Worm (Caenorhabditis elegans) whole organism, young adult: Measurements from ENCODE around the gene C06E1.7.

ENCODE experiments used
- B0019.2 ChIP-seq: fragments of 200-800 bp; sonication (Bioruptor generic); conservative IDR thresholded peaks from 2 replicates; pipeline ENCODE4 v1.3.6; 2022; ENCODE audit warnings: missing genetic modification reagents, missing genetic modification characterization, missing compliant biosample characterization
- D2030.7 ChIP-seq: fragments of 200-800 bp; sonication (Bioruptor generic); IDR thresholded peaks from 2 replicates; pipeline ENCODE4 v1.3.6; 2022; ENCODE audit warnings: missing genetic modification reagents, missing genetic modification characterization, missing compliant biosample characterization
- F33H1.4 ChIP-seq: fragments of 200-800 bp; sonication (Bioruptor generic); IDR thresholded peaks from 2 replicates; pipeline ENCODE4 v1.3.6; 2022; ENCODE audit warnings: missing genetic modification reagents, missing genetic modification characterization, missing compliant biosample characterization
- F37B4.10 ChIP-seq: fragments of 200-800 bp; sonication (Bioruptor generic); IDR thresholded peaks from 2 replicates; pipeline ENCODE4 v1.3.6; 2022; ENCODE audit warnings: missing genetic modification characterization, missing compliant biosample characterization
- T26A5.8 ChIP-seq: sonication (generic microtip); optimal IDR thresholded peaks from 2 replicates; lab custom pipeline; 2016; ENCODE audit warnings: missing genetic modification characterization, missing compliant biosample characterization
- Y56A3A.18 ChIP-seq: fragments of 200-800 bp; sonication (Bioruptor generic); IDR thresholded peaks from 2 replicates; pipeline ENCODE4 v1.3.6; 2022; ENCODE audit warnings: missing genetic modification reagents, missing genetic modification characterization, missing compliant biosample characterization
- Y79H2A.3 ChIP-seq: fragments of 200-800 bp; sonication (Bioruptor generic); conservative IDR thresholded peaks from 2 replicates; pipeline ENCODE4 v1.3.6; 2022; ENCODE audit warnings: missing genetic modification reagents, missing genetic modification characterization, missing compliant biosample characterization
- akir-1 ChIP-seq: fragments of 200-800 bp; sonication (Bioruptor generic); optimal IDR thresholded peaks from 2 replicates; lab custom pipeline; 2018; ENCODE audit warnings: mild to moderate bottlenecking, missing genetic modification characterization, moderate library complexity, missing compliant biosample characterization
- aptf-2 ChIP-seq: fragments of 200-800 bp; sonication (Bioruptor generic); conservative IDR thresholded peaks from 2 replicates; pipeline ENCODE4 v1.3.6; 2022; ENCODE audit warnings: missing genetic modification reagents, missing genetic modification characterization, missing compliant biosample characterization
- aptf-3 ChIP-seq: fragments of 200-800 bp; sonication (Bioruptor generic); IDR thresholded peaks from 2 replicates; pipeline ENCODE4 v1.3.6; 2022; ENCODE audit warnings: missing genetic modification characterization, missing compliant biosample characterization
- attf-5 ChIP-seq: fragments of 200-800 bp; sonication (Bioruptor generic); optimal IDR thresholded peaks from 2 replicates; lab custom pipeline; 2018; ENCODE audit warnings: mild to moderate bottlenecking, missing genetic modification characterization, missing compliant biosample characterization
- ccch-3 ChIP-seq: fragments of 200-800 bp; sonication (Bioruptor generic); optimal IDR thresholded peaks from 2 replicates; lab custom pipeline; 2018; ENCODE audit warnings: mild to moderate bottlenecking, missing genetic modification characterization, missing compliant biosample characterization
- dox-1 ChIP-seq: fragments of 200-800 bp; sonication (Bioruptor generic); IDR thresholded peaks from 2 replicates; pipeline ENCODE4 v1.3.6; 2022; ENCODE audit warnings: missing genetic modification reagents, missing genetic modification characterization, missing compliant biosample characterization
- dpl-1 ChIP-seq: fragments of 150-350 bp; optimal IDR thresholded peaks from 2 replicates; lab custom pipeline; 2014; ENCODE audit warnings: missing biosample characterization, missing genetic modification reagents, missing genetic modification characterization
- egl-18 ChIP-seq: fragments of 200-800 bp; sonication (Bioruptor generic); IDR thresholded peaks from 2 replicates; pipeline ENCODE4 v1.3.6; 2022; ENCODE audit warnings: missing genetic modification reagents, missing genetic modification characterization, missing compliant biosample characterization
- egl-44 ChIP-seq: fragments of 200-800 bp; sonication (Bioruptor generic); IDR thresholded peaks from 2 replicates; pipeline ENCODE4 v1.3.6; 2022; ENCODE audit warnings: missing genetic modification reagents, missing genetic modification characterization, missing compliant biosample characterization
- ets-4 ChIP-seq: fragments of 200-800 bp; sonication (Bioruptor generic); optimal IDR thresholded peaks from 2 replicates; lab custom pipeline; 2018; ENCODE audit warnings: mild to moderate bottlenecking, missing genetic modification characterization, missing compliant biosample characterization
- fkh-3 ChIP-seq: sonication (generic microtip); optimal IDR thresholded peaks from 2 replicates; lab custom pipeline; 2016; ENCODE audit warnings: mild to moderate bottlenecking, missing genetic modification characterization, missing compliant biosample characterization
- hlh-12 ChIP-seq: sonication (generic microtip); optimal IDR thresholded peaks from 2 replicates; lab custom pipeline; 2016; ENCODE audit warnings: missing genetic modification characterization, missing compliant biosample characterization
- hlh-26 ChIP-seq: fragments of 200-800 bp; sonication (Bioruptor generic); conservative IDR thresholded peaks from 2 replicates; pipeline ENCODE4 v1.3.6; 2022; ENCODE audit warnings: missing genetic modification reagents, missing genetic modification characterization, missing compliant biosample characterization
- hmg-20 ChIP-seq: fragments of 200-800 bp; sonication (Bioruptor generic); IDR thresholded peaks from 2 replicates; pipeline ENCODE4 v1.3.6; 2022; ENCODE audit warnings: missing genetic modification reagents, missing genetic modification characterization, missing compliant biosample characterization
- hrde-1 ChIP-seq: sonication (generic microtip); optimal IDR thresholded peaks from 2 replicates; lab custom pipeline; 2016; ENCODE audit warnings: missing genetic modification characterization, mild to moderate bottlenecking, missing compliant biosample characterization, moderate library complexity, missing genotype, missing genetic modification reagents, borderline replicate concordance
- madf-3 ChIP-seq: fragments of 200-800 bp; sonication (Bioruptor generic); IDR thresholded peaks from 2 replicates; pipeline ENCODE4 v1.3.6; 2022; ENCODE audit warnings: missing genetic modification reagents, missing genetic modification characterization, missing compliant biosample characterization
- madf-8 ChIP-seq: fragments of 200-800 bp; sonication (Bioruptor generic); conservative IDR thresholded peaks from 2 replicates; pipeline ENCODE4 v1.3.6; 2022; ENCODE audit warnings: missing genetic modification reagents, missing genetic modification characterization, missing compliant biosample characterization
- mes-4 ChIP-seq: sonication (generic microtip); optimal IDR thresholded peaks from 2 replicates; lab custom pipeline; 2016; ENCODE audit warnings: missing genotype, missing genetic modification characterization, missing compliant biosample characterization
- nfya-1 ChIP-seq: sonication (generic microtip); optimal IDR thresholded peaks from 2 replicates; lab custom pipeline; 2017; ENCODE audit warnings: antibody characterized with exemption, missing compliant biosample characterization, missing genetic modification characterization, borderline replicate concordance; ENCODE audit not compliant: insufficient read depth
- nfya-2 ChIP-seq: fragments of 200-800 bp; sonication (Bioruptor generic); IDR thresholded peaks from 2 replicates; pipeline ENCODE4 v1.3.6; 2022; ENCODE audit warnings: missing genetic modification reagents, missing genetic modification characterization, missing compliant biosample characterization
- nhr-80 ChIP-seq: sonication (generic microtip); optimal IDR thresholded peaks from 2 replicates; lab custom pipeline; 2016; ENCODE audit warnings: missing genetic modification characterization, missing compliant biosample characterization
- pbrm-1 ChIP-seq: fragments of 200-800 bp; sonication (Bioruptor generic); IDR thresholded peaks from 2 replicates; pipeline ENCODE4 v1.3.6; 2022; ENCODE audit warnings: missing genetic modification reagents, missing genetic modification characterization, missing compliant biosample characterization
- pha-4 ChIP-seq: fragments of 150-350 bp; sonication (generic microtip); optimal IDR thresholded peaks from 2 replicates; lab custom pipeline; 2014; ENCODE audit warnings: missing biosample characterization, missing genetic modification reagents, missing genetic modification characterization
- rcor-1 ChIP-seq: fragments of 200-800 bp; sonication (Bioruptor generic); IDR thresholded peaks from 2 replicates; pipeline ENCODE4 v1.3.6; 2022; ENCODE audit warnings: missing genetic modification reagents, missing genetic modification characterization, missing compliant biosample characterization
- rec-8 ChIP-seq, 2 experiments: sonication (generic microtip); optimal IDR thresholded peaks; 2 replicates each; lab custom pipeline; 2016; ENCODE audit warnings: mild to moderate bottlenecking in 2 of 2, missing genetic modification characterization in 2 of 2, missing genetic modification reagents in 2 of 2, missing genotype in 2 of 2, missing biosample characterization in 1 of 2, missing compliant biosample characterization in 1 of 2, moderate library complexity in 1 of 2
- snpc-1.1 ChIP-seq: sonication (generic microtip); optimal IDR thresholded peaks from 2 replicates; lab custom pipeline; 2017; ENCODE audit warnings: missing genetic modification characterization, mild to moderate bottlenecking, missing compliant biosample characterization, antibody characterized with exemption, moderate library complexity, missing genotype, missing genetic modification reagents; ENCODE audit not compliant: insufficient read depth
- sptf-2 ChIP-seq: fragments of 200-800 bp; sonication (Bioruptor generic); optimal IDR thresholded peaks from 2 replicates; lab custom pipeline; 2018; ENCODE audit warnings: mild to moderate bottlenecking, missing genetic modification characterization, missing compliant biosample characterization
- tbp1 ChIP-seq: fragments of 200-800 bp; sonication (Bioruptor generic); optimal IDR thresholded peaks from 2 replicates; lab custom pipeline; 2018; ENCODE audit warnings: mild to moderate bottlenecking, missing genetic modification characterization, missing compliant biosample characterization
- tlf-1 ChIP-seq: fragments of 200-800 bp; sonication (Bioruptor generic); optimal IDR thresholded peaks from 2 replicates; lab custom pipeline; 2018; ENCODE audit warnings: mild to moderate bottlenecking, missing genetic modification characterization, missing compliant biosample characterization
- ztf-18 ChIP-seq: sonication (generic microtip); optimal IDR thresholded peaks from 2 replicates; lab custom pipeline; 2016; ENCODE audit warnings: missing genotype, mild to moderate bottlenecking, missing genetic modification characterization, missing compliant biosample characterization
- ztf-22 ChIP-seq: fragments of 200-800 bp; sonication (Bioruptor generic); optimal IDR thresholded peaks from 2 replicates; lab custom pipeline; 2018; ENCODE audit warnings: mild to moderate bottlenecking, missing genetic modification characterization, moderate library complexity, missing compliant biosample characterization
- ztf-26 ChIP-seq: sonication (generic microtip); optimal IDR thresholded peaks from 2 replicates; lab custom pipeline; 2017; ENCODE audit warnings: missing genetic modification characterization, missing compliant biosample characterization

C06E1.7 gene

DNA sequence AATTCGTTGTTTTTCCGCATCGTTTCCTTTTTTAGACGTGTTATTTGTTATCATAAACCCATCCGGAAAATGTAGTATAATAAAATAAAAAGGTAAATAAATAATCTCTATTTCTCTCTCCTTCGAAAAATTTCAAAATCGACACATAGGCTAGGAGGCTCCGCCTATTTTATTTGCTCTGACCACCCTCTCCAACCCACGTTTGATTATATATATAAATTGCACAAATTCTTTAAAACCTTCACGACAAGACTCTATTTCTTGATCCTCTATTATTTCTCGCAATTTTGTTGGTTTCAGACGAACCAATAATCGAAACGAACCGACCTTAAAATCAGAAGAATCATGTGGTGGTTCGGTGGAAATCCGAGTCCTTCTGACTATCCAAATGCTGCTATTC, 12.7 kb downstream of the C06E1.7 start, which contains the start of gene doxa-1 (continued):
- TF ChIP-seq akir-1 (GFP tag; lab: Kevin White, UChicago) (no peak), ztf-26 (tag; lab: Kevin White, UChicago) (no peak), T26A5.8 (no peak), B0019.2 (GFP tag; lab: Robert Waterston, UW) (no peak), tlf-1 (GFP tag; lab: Kevin White, UChicago) (no peak), nfya-1 (tag; lab: Kevin White, UChicago) (no peak), aptf-3 (no peak)

ce11 chrIII:8579367-8579766, 14.2 kb downstream of the C06E1.7 start:
- TF ChIP-seq pha-4 (no peak), mes-4 (no peak), hlh-26 (GFP tag; lab: Robert Waterston, UW) (no peak), aptf-2 (GFP tag; lab: Robert Waterston, UW) (no peak), ztf-18 (tag; lab: Kevin White, UChicago) (no peak), fkh-3 (tag; lab: Kevin White, UChicago) (no peak), F33H1.4 (GFP tag; lab: Robert Waterston, UW) (no peak), snpc-1.1 (no peak), nhr-80 (tag; lab: Kevin White, UChicago) (no peak), dpl-1 (GFP tag; lab: Kevin White, UChicago) (no peak), rec-8 (tag; optimal IDR thresholded peaks at IDR 0.05; lab: Kevin White, UChicago) (no peak), egl-18 (GFP tag; lab: Robert Waterston, UW) (no peak)

- TF ChIP-seq hlh-12 (tag; lab: Kevin White, UChicago) (no peak), dox-1 (GFP tag; lab: Robert Waterston, UW) (no peak), ets-4 (GFP tag; lab: Kevin White, UChicago) (no peak), madf-8 (no peak), egl-44 (GFP tag; lab: Robert Waterston, UW) (no peak), ztf-26 (tag; lab: Kevin White, UChicago) (no peak), Y79H2A.3 (no peak), ccch-3 (GFP tag; lab: Kevin White, UChicago) (no peak), hrde-1 (no peak), ztf-22 (no peak), Y56A3A.18 (no peak), madf-3 (GFP tag; lab: Robert Waterston, UW) (no peak), nfya-2 (GFP tag; lab: Robert Waterston, UW) (no peak), rcor-1 (GFP tag; lab: Robert Waterston, UW) (no peak), nhr-80 (tag; lab: Kevin White, UChicago) (no peak), rec-8 (tag; optimal IDR thresholded peaks at IDR 0.05; lab: Kevin White, UChicago) (no peak), tbp1 (no peak), F37B4.10 (GFP tag; lab: Robert Waterston, UW) (no peak)
These were observed 15.1 kb downstream of the C06E1.7 start for ce11 chrIII:8578381-8578780.

- TF ChIP-seq hmg-20 (GFP tag; lab: Robert Waterston, UW) (no peak), attf-5 (GFP tag; lab: Kevin White, UChicago) (no peak), akir-1 (GFP tag; lab: Kevin White, UChicago) (no peak), tbp1 (no peak), pbrm-1 (GFP tag; lab: Robert Waterston, UW) (no peak), sptf-2 (GFP tag; lab: Kevin White, UChicago) (no peak), D2030.7 (GFP tag; lab: Robert Waterston, UW) (no peak)
These were observed 16.0 kb downstream of the C06E1.7 start for ce11 chrIII:8577534-8577933.
